Worm (Caenorhabditis elegans) whole organism, L2 larva: ENCODE measurements around the gene F35C5.12.

Experiments
- C34F6.9 ChIP-seq: fragments of 150-350 bp; optimal IDR thresholded peaks from 2 replicates; lab custom pipeline; 2014; ENCODE audit warnings: missing biosample characterization, missing genetic modification characterization
- F13H6.1 ChIP-seq: sonication (generic microtip); optimal IDR thresholded peaks from 2 replicates; lab custom pipeline; 2016; ENCODE audit warnings: missing genetic modification characterization, missing compliant biosample characterization
- Y55F3AM.14 ChIP-seq: fragments of 200-800 bp; sonication (Bioruptor generic); optimal IDR thresholded peaks from 2 replicates; lab custom pipeline; 2018; ENCODE audit warnings: mild to moderate bottlenecking, missing genetic modification characterization, missing compliant biosample characterization
- alr-1 ChIP-seq: fragments of 150-350 bp; optimal IDR thresholded peaks from 2 replicates; lab custom pipeline; 2014; ENCODE audit warnings: missing biosample characterization, missing genetic modification characterization
- aly-2 ChIP-seq: fragments of 150-350 bp; optimal IDR thresholded peaks from 2 replicates; lab custom pipeline; 2014; ENCODE audit warnings: missing biosample characterization, missing genetic modification characterization
- ama-1 ChIP-seq: fragments of 150-350 bp; optimal IDR thresholded peaks from 2 replicates; lab custom pipeline; 2018; ENCODE audit warnings: inconsistent platforms
- blmp-1 ChIP-seq: sonication (generic microtip); optimal IDR thresholded peaks from 2 replicates; lab custom pipeline; 2017; ENCODE audit warnings: missing genetic modification characterization, mild to moderate bottlenecking, missing compliant biosample characterization, antibody characterized with exemption, moderate library complexity; ENCODE audit not compliant: insufficient read depth
- ceh-16 ChIP-seq: fragments of 150-350 bp; optimal IDR thresholded peaks from 2 replicates; lab custom pipeline; 2014; ENCODE audit warnings: missing biosample characterization, missing genetic modification characterization
- crh-2 ChIP-seq: sonication (generic microtip); optimal IDR thresholded peaks from 2 replicates; lab custom pipeline; 2017; ENCODE audit warnings: missing biosample characterization, missing genetic modification characterization
- dmd-4 ChIP-seq: sonication (generic microtip); optimal IDR thresholded peaks from 2 replicates; lab custom pipeline; 2017; ENCODE audit warnings: missing biosample characterization, missing genetic modification characterization
- egl-27 ChIP-seq: sonication (generic microtip); optimal IDR thresholded peaks from 3 replicates; lab custom pipeline; 2017; ENCODE audit warnings: missing biosample characterization, missing genetic modification reagents, missing genetic modification characterization
- elt-3 ChIP-seq: sonication (generic microtip); optimal IDR thresholded peaks from 2 replicates; lab custom pipeline; 2017; ENCODE audit warnings: missing biosample characterization, missing genetic modification characterization
- fos-1 ChIP-seq: fragments of 150-350 bp; optimal IDR thresholded peaks from 2 replicates; lab custom pipeline; 2014; ENCODE audit warnings: missing biosample characterization, missing genetic modification characterization
- gmeb-1 ChIP-seq: fragments of 150-350 bp; optimal IDR thresholded peaks from 2 replicates; lab custom pipeline; 2014; ENCODE audit warnings: missing biosample characterization, missing genetic modification characterization
- lin-11 ChIP-seq: fragments of 150-350 bp; sonication (generic microtip); optimal IDR thresholded peaks from 2 replicates; lab custom pipeline; 2014; ENCODE audit warnings: missing biosample characterization, missing genetic modification characterization, inconsistent platforms, mixed read lengths
- lin-13 ChIP-seq: fragments of 150-350 bp; optimal IDR thresholded peaks from 2 replicates; lab custom pipeline; 2014; ENCODE audit warnings: missing biosample characterization, missing genetic modification reagents, missing genetic modification characterization
- lin-39 ChIP-seq: fragments of 150-350 bp; optimal IDR thresholded peaks from 2 replicates; lab custom pipeline; 2014; ENCODE audit warnings: missing biosample characterization, missing genetic modification reagents, missing genetic modification characterization
- lsy-2 ChIP-seq, 2 experiments: fragments of 150-350 bp in 1 of 2; sonication (generic microtip) in 1 of 2; optimal IDR thresholded peaks; 2 replicates each; lab custom pipeline; 2014 to 2017; ENCODE audit warnings: missing biosample characterization in 2 of 2, missing genetic modification characterization in 2 of 2
- mab-5 ChIP-seq: fragments of 150-350 bp; optimal IDR thresholded peaks from 2 replicates; lab custom pipeline; 2014; ENCODE audit warnings: missing biosample characterization, missing genetic modification characterization
- mbf-1 ChIP-seq: sonication (generic microtip); optimal IDR thresholded peaks from 2 replicates; lab custom pipeline; 2017; ENCODE audit warnings: missing biosample characterization, missing genetic modification characterization
- mdl-1 ChIP-seq, 2 experiments: fragments of 150-350 bp in 1 of 2; sonication (generic microtip) in 1 of 2; optimal IDR thresholded peaks; 2 replicates each; lab custom pipeline; 2017; ENCODE audit warnings: missing biosample characterization in 2 of 2, missing genetic modification characterization in 2 of 2
- nhr-12 ChIP-seq: fragments of 150-350 bp; optimal IDR thresholded peaks from 2 replicates; lab custom pipeline; 2014; ENCODE audit warnings: missing biosample characterization, missing genetic modification characterization
- nhr-21 ChIP-seq: fragments of 150-350 bp; optimal IDR thresholded peaks from 2 replicates; lab custom pipeline; 2014; ENCODE audit warnings: missing biosample characterization, missing genetic modification characterization
- nhr-25 ChIP-seq: fragments of 150-350 bp; sonication (generic microtip); optimal IDR thresholded peaks from 3 replicates; lab custom pipeline; 2014; ENCODE audit warnings: missing biosample characterization, missing genetic modification characterization
- peb-1 ChIP-seq: fragments of 150-350 bp; optimal IDR thresholded peaks from 2 replicates; lab custom pipeline; 2014; ENCODE audit warnings: missing biosample characterization, missing genetic modification characterization
- sem-4 ChIP-seq: fragments of 150-350 bp; optimal IDR thresholded peaks from 2 replicates; lab custom pipeline; 2014; ENCODE audit warnings: missing biosample characterization, missing genetic modification reagents, missing genetic modification characterization
- sma-3 ChIP-seq: sonication (generic microtip); optimal IDR thresholded peaks from 2 replicates; lab custom pipeline; 2016; ENCODE audit warnings: missing genetic modification reagents, missing genetic modification characterization, missing compliant biosample characterization
- sma-9 ChIP-seq, 2 experiments: fragments of 150-350 bp in 1 of 2; sonication (generic microtip) in 1 of 2; optimal IDR thresholded peaks; 2 replicates each; lab custom pipeline; 2014 to 2016; ENCODE audit warnings: missing genetic modification characterization in 2 of 2, mild to moderate bottlenecking in 1 of 2, missing biosample characterization in 1 of 2, missing compliant biosample characterization in 1 of 2, missing genetic modification reagents in 1 of 2, moderate library complexity in 1 of 2
- snpc-4 ChIP-seq: fragments of 150-350 bp; optimal IDR thresholded peaks from 2 replicates; lab custom pipeline; 2014; ENCODE audit warnings: missing biosample characterization, missing genetic modification characterization
- unc-55 ChIP-seq: fragments of 150-350 bp; sonication (generic microtip); optimal IDR thresholded peaks from 3 replicates; lab custom pipeline; 2014; ENCODE audit warnings: missing biosample characterization, missing genetic modification reagents, missing genetic modification characterization
- zag-1 ChIP-seq: fragments of 150-350 bp; optimal IDR thresholded peaks from 2 replicates; lab custom pipeline; 2014; ENCODE audit warnings: missing biosample characterization, missing genetic modification characterization
- ztf-11 ChIP-seq: sonication (generic microtip); optimal IDR thresholded peaks from 2 replicates; lab custom pipeline; 2017; ENCODE audit warnings: missing biosample characterization, missing genetic modification characterization
- ztf-4 ChIP-seq: fragments of 150-350 bp; optimal IDR thresholded peaks from 2 replicates; lab custom pipeline; 2014; ENCODE audit warnings: missing biosample characterization, missing genetic modification characterization

F35C5.12 gene

DNA sequence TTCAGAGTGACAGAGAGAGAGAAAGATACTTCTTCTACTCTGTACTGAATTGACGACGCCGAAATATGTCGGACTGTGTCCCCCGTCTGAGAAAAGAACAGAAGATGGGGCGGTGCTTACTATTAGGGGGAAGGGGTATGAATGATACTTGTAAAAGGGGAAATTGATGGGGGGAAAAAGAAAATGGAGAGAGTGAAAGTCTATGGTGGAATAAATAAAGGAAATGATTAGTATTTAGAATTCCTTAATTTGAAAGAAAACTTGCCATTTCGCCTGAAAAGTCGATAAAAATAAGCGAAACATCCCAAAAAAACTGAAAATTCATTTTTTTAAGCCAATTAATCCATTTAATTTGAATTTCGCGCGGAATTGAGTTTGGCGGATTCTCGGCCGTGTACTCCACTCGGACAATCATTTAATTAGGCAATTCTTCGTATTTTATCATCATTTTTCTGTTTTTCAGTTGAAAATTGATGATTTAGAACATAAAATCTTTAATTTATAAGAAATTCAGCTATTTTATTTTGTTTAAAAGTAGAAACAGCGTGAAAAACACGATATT, at the start of gene F35C5.12:
F35C5.12 (minus strand) TSS at position 51 of the 562 bp plus-strand sequence.
- TF ChIP-seq ztf-11 (tag; lab: Kevin White, UChicago) (no peak), mdl-1 (tag; optimal IDR thresholded peaks at IDR 0.05; lab: Kevin White, UChicago) (no peak), unc-55 (GFP tag; lab: Kevin White, UChicago) (peak; percentile 55), ztf-4 (tag; lab: Kevin White, UChicago) (no peak), ceh-16 (tag; lab: Kevin White, UChicago) (peak; percentile 2), nhr-25 (tag; lab: Kevin White, UChicago) (peak; percentile 36), nhr-21 (tag; lab: Kevin White, UChicago) (peak; percentile 12), elt-3 (tag; lab: Kevin White, UChicago) (no peak), aly-2 (tag; lab: Kevin White, UChicago) (no peak), gmeb-1 (tag; lab: Kevin White, UChicago) (peak; percentile 91), F13H6.1 (tag; lab: Kevin White, UChicago) (peak; percentile 6), sma-9 (GFP tag; optimal IDR thresholded peaks at IDR 0.05; lab: Kevin White, UChicago) (peak; percentile 47), sma-9 (tag; optimal IDR thresholded peaks at IDR 0.05; lab: Kevin White, UChicago) (no peak), sma-3 (GFP tag; lab: Kevin White, UChicago) (peak; percentile 60), C34F6.9 (tag; lab: Kevin White, UChicago) (peak; percentile 46), lsy-2 (tag; optimal IDR thresholded peaks at IDR 0.05; lab: Kevin White, UChicago) (peak; percentile 8 to 74), alr-1 (no peak), fos-1 (tag; lab: Kevin White, UChicago) (peak; percentile 30)

ce11 chrII:12961743-12962142, 47.4 kb upstream of the F35C5.12 start:
- TF ChIP-seq blmp-1 (peak; percentile 30), snpc-4 (tag; lab: Kevin White, UChicago) (no peak)

DNA sequence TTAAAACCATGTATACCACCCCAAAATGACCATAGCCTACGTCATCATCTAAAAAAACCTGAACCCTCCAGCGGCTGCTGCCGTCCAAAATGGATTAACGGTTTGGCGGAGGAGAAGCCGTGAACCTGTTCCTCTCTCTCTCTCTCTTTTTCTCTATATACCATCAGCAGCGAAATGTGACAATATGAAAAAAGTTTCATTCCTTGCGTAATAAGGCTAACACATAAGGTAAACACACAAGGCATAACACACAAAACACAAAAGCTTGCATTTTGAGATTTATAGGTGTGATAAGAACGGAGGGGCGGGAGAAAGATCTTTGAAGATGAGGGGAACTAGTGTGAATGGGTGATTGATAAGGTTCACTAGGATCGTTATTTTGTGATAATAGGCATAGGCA, 46.9 kb upstream of the F35C5.12 start:
- no peak for TF ChIP-seq sma-3 (GFP tag; lab: Kevin White, UChicago)
- no peak for TF ChIP-seq lsy-2 (tag; optimal IDR thresholded peaks at IDR 0.05; lab: Kevin White, UChicago)
- TF ChIP-seq sem-4 (tag; lab: Kevin White, UChicago) = no peak
- no peak for TF ChIP-seq crh-2
- TF ChIP-seq blmp-1 = peak; percentile 1
- TF ChIP-seq mab-5 (tag; lab: Kevin White, UChicago) = no peak
- no peak for TF ChIP-seq lin-39 (tag; lab: Kevin White, UChicago)
- no peak for TF ChIP-seq nhr-12 (tag; lab: Kevin White, UChicago)
- TF ChIP-seq ztf-11 (tag; lab: Kevin White, UChicago) = no peak
- peak; percentile 31 for TF ChIP-seq nhr-21 (tag; lab: Kevin White, UChicago)
- no peak for TF ChIP-seq sma-9 (GFP tag; optimal IDR thresholded peaks at IDR 0.05; lab: Kevin White, UChicago)
- TF ChIP-seq sma-9 (tag; optimal IDR thresholded peaks at IDR 0.05; lab: Kevin White, UChicago) = no peak
- TF ChIP-seq ztf-4 (tag; lab: Kevin White, UChicago) = no peak
- TF ChIP-seq lin-13 (GFP tag; lab: Kevin White, UChicago) = no peak
- peak; percentile 64 for TF ChIP-seq nhr-25 (tag; lab: Kevin White, UChicago)
- no peak for TF ChIP-seq aly-2 (tag; lab: Kevin White, UChicago)
- TF ChIP-seq dmd-4 (tag; lab: Kevin White, UChicago) = no peak
- no peak for TF ChIP-seq F13H6.1 (tag; lab: Kevin White, UChicago)
- no peak for TF ChIP-seq lin-11 (tag; lab: Kevin White, UChicago)
- no peak for TF ChIP-seq egl-27
- TF ChIP-seq zag-1 (tag; lab: Kevin White, UChicago) = no peak
- TF ChIP-seq unc-55 (GFP tag; lab: Kevin White, UChicago) = no peak

ce11 chrII:12960206-12960605, 45.8 kb upstream of the F35C5.12 start:
- TF ChIP-seq ceh-16 (tag; lab: Kevin White, UChicago) (no peak), lin-39 (tag; lab: Kevin White, UChicago) (no peak), Y55F3AM.14 (GFP tag; lab: Kevin White, UChicago) (no peak), nhr-25 (tag; lab: Kevin White, UChicago) (no peak), unc-55 (GFP tag; lab: Kevin White, UChicago) (no peak), nhr-12 (tag; lab: Kevin White, UChicago) (no peak), lsy-2 (tag; optimal IDR thresholded peaks at IDR 0.05; lab: Kevin White, UChicago) (no peak), snpc-4 (tag; lab: Kevin White, UChicago) (no peak), sma-9 (GFP tag; optimal IDR thresholded peaks at IDR 0.05; lab: Kevin White, UChicago) (no peak), sma-9 (tag; optimal IDR thresholded peaks at IDR 0.05; lab: Kevin White, UChicago) (no peak), elt-3 (tag; lab: Kevin White, UChicago) (no peak), aly-2 (tag; lab: Kevin White, UChicago) (no peak), sma-3 (GFP tag; lab: Kevin White, UChicago) (no peak), mbf-1 (tag; lab: Kevin White, UChicago) (no peak), peb-1 (tag; lab: Kevin White, UChicago) (no peak), ama-1 (lab: Kevin White, UChicago) (no peak)
- TF ChIP-seq, all 48 proteins: peak for 0
